Worm (Caenorhabditis elegans): Measurements from ENCODE around the gene dpy-28.

dpy-28 gene

ce11 chrIII:10736322-10736985, 26.5 kb upstream of the dpy-28 start:
- TF ChIP-seq mef-2 (tag; optimal IDR thresholded peaks at IDR 0.05) (no peak), efl-1 (optimal IDR thresholded peaks at IDR 0.05) (peak; percentile 11 to 35), efl-1 (GFP tag; optimal IDR thresholded peaks at IDR 0.05 in 1 of 2) (peak in 1 of 2 experiments; percentile 33), nhr-28 (tag; optimal IDR thresholded peaks at IDR 0.05) (no peak), lin-15B (tag; optimal IDR thresholded peaks at IDR 0.05) (no peak), nhr-76 (tag; optimal IDR thresholded peaks at IDR 0.05) (no peak), snu-23 (GFP tag; optimal IDR thresholded peaks at IDR 0.05) (no peak), nhr-12 (tag; optimal IDR thresholded peaks at IDR 0.05) (no peak), fos-1 (tag; optimal IDR thresholded peaks at IDR 0.05) (no peak), unc-86 (tag; optimal IDR thresholded peaks at IDR 0.05) (no peak), C16A3.4 (tag; optimal IDR thresholded peaks at IDR 0.05) (no peak), ama-1 (optimal IDR thresholded peaks at IDR 0.05) (no peak), ztf-4 (tag; optimal IDR thresholded peaks at IDR 0.05) (no peak), aha-1 (tag; optimal IDR thresholded peaks at IDR 0.05) (no peak), Y116A8C.19 (tag; optimal IDR thresholded peaks at IDR 0.05; ENCODE audit: borderline replicate concordance) (no peak), grh-1 (GFP tag; IDR thresholded peaks at IDR 0.05) (0 out of 2 replicates have a peak, but pooled peaks have one; percentile 31), blmp-1 (tag; optimal IDR thresholded peaks at IDR 0.05) (peak; percentile 76), egl-13 (tag; optimal IDR thresholded peaks at IDR 0.05) (no peak), unc-62 (GFP tag; optimal IDR thresholded peaks at IDR 0.05) (no peak), zag-1 (tag; optimal IDR thresholded peaks at IDR 0.05) (no peak), nhr-71 (tag; optimal IDR thresholded peaks at IDR 0.05) (no peak), lin-13 (GFP tag; optimal IDR thresholded peaks at IDR 0.05) (no peak), lin-35 (GFP tag; optimal IDR thresholded peaks at IDR 0.05) (peak in 1 of 2 experiments; percentile 26), elt-3 (tag; optimal IDR thresholded peaks at IDR 0.05) (peak in 1 of 6 experiments; percentile 4), nhr-85 (tag) (peak; percentile 35), unc-30 (tag; optimal IDR thresholded peaks at IDR 0.05) (no peak), C34B4.2 (tag; optimal IDR thresholded peaks at IDR 0.05) (no peak), ztf-11 (tag; optimal IDR thresholded peaks at IDR 0.05) (no peak), lin-14 (GFP tag; optimal IDR thresholded peaks at IDR 0.05) (peak; percentile 47), nhr-77 (tag; optimal IDR thresholded peaks at IDR 0.05) (no peak), ets-5 (GFP tag; IDR thresholded peaks at IDR 0.05) (no peak), nhr-90 (tag; optimal IDR thresholded peaks at IDR 0.05; ENCODE audit: poor library complexity) (no peak), nhr-11 (tag; optimal IDR thresholded peaks at IDR 0.05) (no peak), fkh-10 (GFP tag; optimal IDR thresholded peaks at IDR 0.05) (no peak)

DNA sequence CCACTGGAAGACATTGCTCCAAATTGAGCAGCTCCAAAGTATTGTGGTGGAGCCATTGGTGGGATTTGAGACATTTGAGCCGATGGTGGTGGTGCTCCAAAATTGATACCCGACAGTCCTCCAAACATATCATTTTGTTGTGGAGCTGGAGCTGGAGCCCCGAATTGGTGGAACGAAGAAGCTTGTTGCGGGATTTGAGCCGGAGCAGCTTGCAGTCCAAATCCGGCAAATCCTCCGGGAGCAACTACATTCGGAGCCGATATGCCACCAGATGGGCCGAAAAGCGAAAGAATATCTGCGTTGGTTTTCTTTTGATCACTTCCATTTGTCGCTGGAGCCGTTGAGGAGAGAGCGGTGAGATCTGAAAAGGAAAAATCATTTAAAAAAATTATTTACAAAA, 24.9 kb upstream of the dpy-28 start:
- TF ChIP-seq jun-1 (tag; optimal IDR thresholded peaks at IDR 0.05) (no peak), efl-1 (optimal IDR thresholded peaks at IDR 0.05) (no peak), efl-1 (GFP tag; optimal IDR thresholded peaks at IDR 0.05 in 1 of 2) (peak in 1 of 2 experiments; percentile 25), grh-1 (GFP tag; IDR thresholded peaks at IDR 0.05) (no peak), ceh-88 (GFP tag; IDR thresholded peaks at IDR 0.05) (no peak)

ce11 chrIII:10739455-10739854, 23.5 kb upstream of the dpy-28 start, which contains the start of gene smap-1:
TSS of gene smap-1 (minus strand) at chrIII:10739792.
- TF ChIP-seq efl-1 (optimal IDR thresholded peaks at IDR 0.05) (no peak), efl-1 (GFP tag; optimal IDR thresholded peaks at IDR 0.05 in 1 of 2) (peak in 1 of 2 experiments; percentile 89), Y116A8C.19 (tag; optimal IDR thresholded peaks at IDR 0.05; ENCODE audit: borderline replicate concordance) (no peak), nhr-20 (tag; optimal IDR thresholded peaks at IDR 0.05) (no peak)

DNA sequence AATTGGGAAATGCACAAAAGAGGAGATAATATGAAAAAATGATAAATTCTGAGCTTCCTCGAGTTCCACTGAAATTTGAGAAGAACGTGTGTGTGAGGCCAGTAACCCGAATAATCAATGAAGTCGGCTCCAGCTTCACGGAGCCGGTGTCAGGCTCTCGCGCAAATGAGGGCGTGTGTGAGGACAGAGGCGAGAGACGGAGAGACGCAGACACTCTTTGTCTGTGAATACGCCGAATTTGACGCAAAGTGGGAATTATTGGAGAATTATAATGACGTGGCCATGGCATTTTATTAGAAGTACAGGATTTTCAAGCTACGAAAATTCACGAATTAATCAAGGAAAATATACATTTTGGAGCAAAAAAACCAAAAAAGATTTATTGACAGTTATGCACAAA, 23.0 kb upstream of the dpy-28 start:
- TF ChIP-seq jun-1 (tag; optimal IDR thresholded peaks at IDR 0.05) (peak; percentile 4), nhr-71 (tag; optimal IDR thresholded peaks at IDR 0.05) (peak; percentile 65), ceh-90 (tag; optimal IDR thresholded peaks at IDR 0.05) (no peak), swsn-7 (tag; optimal IDR thresholded peaks at IDR 0.05) (peak; percentile 53), efl-1 (optimal IDR thresholded peaks at IDR 0.05) (peak; percentile 67 to 72), efl-1 (GFP tag; optimal IDR thresholded peaks at IDR 0.05 in 1 of 2) (peak in 1 of 2 experiments; percentile 58), hpl-2 (GFP tag; optimal IDR thresholded peaks at IDR 0.05) (no peak), ets-5 (GFP tag; IDR thresholded peaks at IDR 0.05) (no peak), alr-1 (tag; optimal IDR thresholded peaks at IDR 0.05; ENCODE audit: borderline replicate concordance) (no peak), skn-1 (tag; optimal IDR thresholded peaks at IDR 0.05) (peak; percentile 8), unc-98 (GFP tag; IDR thresholded peaks at IDR 0.05) (no peak), C34B4.2 (tag; optimal IDR thresholded peaks at IDR 0.05) (no peak), lin-13 (GFP tag; optimal IDR thresholded peaks at IDR 0.05) (no peak), egl-27 (tag; optimal IDR thresholded peaks at IDR 0.05) (no peak), F16B12.6 (tag; optimal IDR thresholded peaks at IDR 0.05) (peak; percentile 88), lin-15B (tag; optimal IDR thresholded peaks at IDR 0.05) (no peak), lin-39 (tag; optimal IDR thresholded peaks at IDR 0.05) (no peak), mef-2 (tag; optimal IDR thresholded peaks at IDR 0.05) (no peak), hlh-17 (GFP tag; optimal IDR thresholded peaks at IDR 0.05; ENCODE audit: borderline replicate concordance) (no peak), aha-1 (tag; optimal IDR thresholded peaks at IDR 0.05) (no peak)
